Worm (Caenorhabditis elegans) whole organism, early embryonic: Measurements from ENCODE around the gene nlp-25.
A peak's percentile ranks its signal among the peaks of the same experiment; 100 is the strongest.

Experiments used
- B0310.2 ChIP-seq: sonication (generic microtip); optimal IDR thresholded peaks from 2 replicates; lab custom pipeline; 2016; ENCODE audit warnings: mild to moderate bottlenecking, missing genetic modification characterization, missing compliant biosample characterization
- F13C5.2 ChIP-seq: sonication (generic microtip); optimal IDR thresholded peaks from 2 replicates; lab custom pipeline; 2017; ENCODE audit warnings: mild to moderate bottlenecking, missing genetic modification characterization, inconsistent platforms, missing compliant biosample characterization
- aly-1 ChIP-seq: sonication (generic microtip); optimal IDR thresholded peaks from 2 replicates; lab custom pipeline; 2016; ENCODE audit warnings: missing genetic modification characterization, missing compliant biosample characterization
- ama-1 ChIP-seq: fragments of 150-350 bp; optimal IDR thresholded peaks from 2 replicates; lab custom pipeline; 2014
- ceh-13 ChIP-seq: fragments of 200-800 bp; sonication (Bioruptor generic); optimal IDR thresholded peaks from 2 replicates; lab custom pipeline; 2018; ENCODE audit warnings: mild to moderate bottlenecking, missing genetic modification characterization, missing compliant biosample characterization
- ceh-36 ChIP-seq: sonication (generic microtip); optimal IDR thresholded peaks from 2 replicates; lab custom pipeline; 2016; ENCODE audit warnings: missing genetic modification characterization, inconsistent platforms, missing compliant biosample characterization
- ets-7 ChIP-seq: sonication (generic microtip); optimal IDR thresholded peaks from 2 replicates; lab custom pipeline; 2016; ENCODE audit warnings: missing genotype, missing genetic modification characterization, missing compliant biosample characterization
- flt-1 ChIP-seq: fragments of 200-800 bp; sonication (Bioruptor generic); IDR thresholded peaks from 2 replicates; pipeline ENCODE4 v1.3.6; 2022; ENCODE audit warnings: missing genetic modification characterization, missing compliant biosample characterization
- hmbx-1 ChIP-seq: sonication (generic microtip); optimal IDR thresholded peaks from 2 replicates; lab custom pipeline; 2016; ENCODE audit warnings: mild to moderate bottlenecking, missing genetic modification characterization, missing compliant biosample characterization
- hmg-4 ChIP-seq: fragments of 200-800 bp; sonication (Bioruptor generic); optimal IDR thresholded peaks from 2 replicates; lab custom pipeline; 2018; ENCODE audit warnings: mild to moderate bottlenecking, missing genetic modification characterization, missing compliant biosample characterization
- hnd-1 ChIP-seq: sonication (generic microtip); optimal IDR thresholded peaks from 2 replicates; lab custom pipeline; 2016; ENCODE audit warnings: missing genetic modification characterization, missing compliant biosample characterization
- pes-1 ChIP-seq: fragments of 200-800 bp; sonication (Bioruptor generic); IDR thresholded peaks from 2 replicates; pipeline ENCODE4 v1.3.6; 2022; ENCODE audit warnings: missing genetic modification reagents, missing genetic modification characterization, missing compliant biosample characterization
- scrt-1 ChIP-seq: fragments of 200-800 bp; sonication (Bioruptor generic); IDR thresholded peaks from 2 replicates; pipeline ENCODE4 v1.3.6; 2022; ENCODE audit warnings: missing genetic modification characterization, missing compliant biosample characterization
- sea-1 ChIP-seq: fragments of 200-800 bp; sonication (Bioruptor generic); conservative IDR thresholded peaks from 2 replicates; pipeline ENCODE4 v1.3.6; 2022; ENCODE audit warnings: missing genetic modification characterization, missing compliant biosample characterization
- tbx-11 ChIP-seq: fragments of 200-800 bp; sonication (Bioruptor generic); IDR thresholded peaks from 2 replicates; pipeline ENCODE4 v1.3.6; 2022; ENCODE audit warnings: missing genetic modification characterization, missing compliant biosample characterization
- tbx-37 ChIP-seq: fragments of 200-800 bp; sonication (Bioruptor generic); conservative IDR thresholded peaks from 2 replicates; pipeline ENCODE4 v1.3.6; 2022; ENCODE audit warnings: missing genetic modification reagents, missing genetic modification characterization, missing compliant biosample characterization
- tra-4 ChIP-seq: sonication (generic microtip); optimal IDR thresholded peaks from 2 replicates; lab custom pipeline; 2017; ENCODE audit warnings: missing genetic modification characterization, missing compliant biosample characterization

Gene nlp-25

DNA sequence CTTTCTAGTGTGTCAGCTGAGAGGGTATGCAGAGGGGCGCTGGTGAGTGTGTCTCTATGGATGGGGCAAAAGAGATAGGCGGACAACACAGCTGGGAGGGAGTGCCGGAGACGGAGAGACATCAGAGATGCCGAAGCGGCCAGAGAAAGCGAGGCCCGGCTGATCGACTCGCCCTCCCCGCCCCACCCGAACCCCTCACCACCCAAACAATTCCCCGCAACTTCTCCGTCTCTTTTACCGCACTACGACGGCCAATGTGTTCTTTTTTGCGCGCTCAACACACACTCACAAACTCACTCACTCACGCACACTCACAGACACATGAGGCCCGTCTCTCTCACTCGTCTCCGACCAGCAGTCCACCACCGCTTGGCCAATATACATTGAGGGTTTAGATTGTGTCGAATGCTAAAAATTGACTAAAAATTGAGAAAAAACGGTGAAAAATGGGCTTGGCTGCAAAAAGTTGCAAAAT, 16.5 kb downstream of the nlp-25 start, which contains the start of gene Y43F8C.3:
Gene Y43F8C.3 (minus strand): TSS at position 187 of the 475 bp plus-strand sequence.
- no peak for TF ChIP-seq hmbx-1 (tag; lab: Kevin White, UChicago)
- TF ChIP-seq ets-7 (tag; lab: Kevin White, UChicago), result no peak
- TF ChIP-seq aly-1 (tag; lab: Kevin White, UChicago), result no peak
- no peak for TF ChIP-seq ceh-36 (tag; lab: Kevin White, UChicago)
- no peak for TF ChIP-seq ama-1 (lab: Kevin White, UChicago)
- TF ChIP-seq ceh-13 (GFP tag; lab: Kevin White, UChicago), result no peak
- TF ChIP-seq pes-1 (GFP tag; lab: Robert Waterston, UW), result no peak
- TF ChIP-seq tbx-11 (GFP tag; lab: Robert Waterston, UW), result no peak
- no peak for TF ChIP-seq tbx-37 (GFP tag; lab: Robert Waterston, UW)
- 0 out of 2 replicates have a peak, but pooled peaks have one; percentile 41 for TF ChIP-seq sea-1 (GFP tag; lab: Robert Waterston, UW)
- peak; percentile 73 for TF ChIP-seq hmg-4 (GFP tag; lab: Kevin White, UChicago)
- TF ChIP-seq hnd-1 (tag; lab: Kevin White, UChicago), result no peak
- TF ChIP-seq scrt-1 (GFP tag; lab: Robert Waterston, UW), result no peak; the same call in 1 of the 2 replicates
- TF ChIP-seq B0310.2 (tag; lab: Kevin White, UChicago), result no peak
- TF ChIP-seq tra-4 (tag; lab: Kevin White, UChicago), result no peak
- peak; percentile 18; the same call in 1 of the 2 replicates for TF ChIP-seq flt-1 (GFP tag; lab: Robert Waterston, UW)
- peak; percentile 26 for TF ChIP-seq F13C5.2

DNA sequence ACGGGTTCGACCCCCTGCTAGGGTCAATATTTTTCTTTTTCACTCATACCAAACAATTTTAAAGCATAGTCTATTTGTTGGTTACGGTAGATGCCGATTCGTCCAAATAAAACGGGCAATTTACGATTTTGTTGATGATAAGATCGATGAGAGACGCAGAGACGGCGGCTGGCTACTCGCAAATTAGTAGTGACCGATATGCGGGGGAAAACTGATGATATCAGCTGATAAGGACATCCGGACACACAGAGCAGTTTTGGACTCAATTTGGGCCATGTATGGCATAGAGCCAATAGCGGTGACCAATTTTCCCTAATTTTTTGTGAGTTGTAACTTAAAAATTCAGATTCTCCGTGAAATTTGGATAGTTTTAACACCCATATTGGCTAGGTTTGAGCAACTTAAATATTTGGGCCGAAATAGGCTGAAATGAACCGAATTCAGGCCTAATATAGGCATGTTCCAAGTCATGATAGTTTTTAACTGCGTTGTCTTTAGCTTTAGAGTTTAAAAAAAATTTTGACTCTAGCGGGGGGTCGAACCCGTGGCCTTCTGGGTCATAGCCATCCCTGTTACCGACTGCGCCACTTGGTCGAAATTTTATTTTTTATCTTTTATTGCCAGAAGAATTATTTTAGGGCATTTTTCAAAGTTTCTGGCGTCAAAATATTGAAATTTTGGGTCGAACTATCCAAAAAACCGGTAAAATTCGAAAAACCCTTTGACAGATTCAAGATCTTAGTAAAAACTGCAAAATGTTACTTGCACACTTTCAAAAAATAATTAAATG, 17.7 kb downstream of the nlp-25 start:
- TF ChIP-seq F13C5.2 (no peak), B0310.2 (tag; lab: Kevin White, UChicago) (no peak)

DNA sequence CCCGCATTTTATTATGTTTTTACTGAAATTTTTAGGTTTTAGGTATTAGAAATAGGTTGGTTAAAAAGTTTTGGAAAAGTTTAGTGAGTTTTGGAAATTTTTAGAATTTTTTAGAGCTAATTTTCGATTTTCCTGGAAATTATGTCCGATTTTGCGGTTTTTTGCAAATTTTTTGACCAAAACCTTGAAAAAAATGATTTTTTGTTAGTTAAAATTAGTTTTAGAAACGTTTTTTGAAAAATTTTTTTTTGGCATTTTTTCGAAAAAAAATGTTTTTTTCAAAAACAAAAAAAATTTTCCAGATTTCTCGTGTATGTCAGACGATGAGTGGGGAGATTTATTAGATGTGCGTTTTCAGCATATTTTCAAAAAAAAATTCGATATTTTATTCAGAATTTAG, 18.8 kb downstream of the nlp-25 start, which contains the start of gene dyf-19:
Gene dyf-19 (plus strand): TSS at position 301 of the 400 bp plus-strand sequence.
- TF ChIP-seq ets-7 (tag; lab: Kevin White, UChicago), result no peak
- no peak for TF ChIP-seq scrt-1 (GFP tag; lab: Robert Waterston, UW)
- TF ChIP-seq tbx-37 (GFP tag; lab: Robert Waterston, UW), result no peak
- no peak for TF ChIP-seq aly-1 (tag; lab: Kevin White, UChicago)
- TF ChIP-seq B0310.2 (tag; lab: Kevin White, UChicago), result no peak
- TF ChIP-seq F13C5.2, result no peak
- no peak for TF ChIP-seq pes-1 (GFP tag; lab: Robert Waterston, UW)
- no peak for TF ChIP-seq flt-1 (GFP tag; lab: Robert Waterston, UW)
- no peak for TF ChIP-seq tra-4 (tag; lab: Kevin White, UChicago)
- TF ChIP-seq hmg-4 (GFP tag; lab: Kevin White, UChicago), result no peak

DNA sequence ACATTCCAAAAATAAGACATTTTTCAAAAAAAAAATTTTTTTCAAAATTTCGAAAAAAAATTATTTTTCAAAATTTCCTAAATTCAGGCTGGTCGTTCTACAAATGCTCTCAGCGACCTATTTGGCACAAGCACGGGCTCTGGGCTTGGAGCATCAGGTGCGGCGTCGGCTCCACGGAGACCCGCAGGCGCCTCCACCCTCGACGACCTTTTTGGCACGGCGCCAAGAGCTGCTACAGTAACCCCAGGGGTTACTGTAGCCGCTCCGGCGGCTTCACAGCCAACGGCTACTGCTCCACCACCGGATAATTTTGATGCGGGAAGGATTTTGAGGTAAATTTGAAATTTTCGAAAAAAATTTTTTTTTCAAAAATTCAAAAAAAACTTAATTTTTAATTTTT, 19.7 kb downstream of the nlp-25 start:
- TF ChIP-seq F13C5.2, result no peak
- TF ChIP-seq hmbx-1 (tag; lab: Kevin White, UChicago), result no peak
- TF ChIP-seq tbx-11 (GFP tag; lab: Robert Waterston, UW), result no peak
- no peak for TF ChIP-seq ceh-13 (GFP tag; lab: Kevin White, UChicago)
- TF ChIP-seq scrt-1 (GFP tag; lab: Robert Waterston, UW), result no peak
- no peak for TF ChIP-seq flt-1 (GFP tag; lab: Robert Waterston, UW)
- TF ChIP-seq ets-7 (tag; lab: Kevin White, UChicago), result no peak

DNA sequence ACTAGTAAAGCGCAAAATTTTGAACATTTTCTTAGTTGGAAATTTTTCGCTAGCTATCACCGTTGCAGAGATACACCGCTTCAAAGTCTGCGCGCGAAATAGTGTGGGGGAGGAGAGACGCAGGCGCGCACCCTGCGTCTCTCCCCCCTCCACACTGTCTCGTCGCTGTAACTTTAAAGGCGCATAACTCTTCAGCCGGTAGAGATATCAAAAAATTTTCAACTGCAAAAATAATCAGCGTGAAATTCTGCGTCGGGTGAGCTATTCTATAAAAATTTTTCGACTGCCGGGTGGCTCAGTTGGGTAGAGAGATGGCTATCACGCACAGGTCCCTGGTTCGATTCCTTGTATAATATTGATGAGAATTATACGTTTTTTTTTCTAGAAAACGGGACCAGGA, 23.6 kb downstream of the nlp-25 start:
- TF ChIP-seq pes-1 (GFP tag; lab: Robert Waterston, UW) (peak; percentile 53), hmg-4 (GFP tag; lab: Kevin White, UChicago) (peak; percentile 37), F13C5.2 (no peak)

DNA sequence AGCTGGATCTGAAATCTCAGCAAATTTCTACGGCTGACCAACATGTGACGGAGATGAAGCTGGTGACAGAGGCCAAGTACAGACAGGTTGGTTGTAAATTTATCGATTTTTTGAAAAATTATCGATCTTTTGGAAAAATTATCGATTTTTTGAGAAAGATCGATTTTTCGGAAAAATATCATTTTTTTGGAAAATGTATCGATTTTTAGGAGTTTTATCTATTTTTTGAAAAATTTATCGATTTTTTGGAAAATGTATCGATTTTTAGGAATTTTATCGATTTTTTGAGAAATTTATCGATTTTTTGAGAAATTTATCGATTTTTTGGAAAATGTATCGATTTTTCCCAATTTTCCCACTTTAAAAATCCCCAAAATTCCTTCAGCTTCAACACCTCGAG, 24.0 kb downstream of the nlp-25 start:
- TF ChIP-seq hnd-1 (tag; lab: Kevin White, UChicago), result no peak
- no peak for TF ChIP-seq ets-7 (tag; lab: Kevin White, UChicago)
- no peak for TF ChIP-seq scrt-1 (GFP tag; lab: Robert Waterston, UW)
- no peak for TF ChIP-seq hmbx-1 (tag; lab: Kevin White, UChicago)
- TF ChIP-seq tbx-11 (GFP tag; lab: Robert Waterston, UW), result no peak
- TF ChIP-seq hmg-4 (GFP tag; lab: Kevin White, UChicago), result no peak
- no peak for TF ChIP-seq B0310.2 (tag; lab: Kevin White, UChicago)
- TF ChIP-seq pes-1 (GFP tag; lab: Robert Waterston, UW), result no peak
- no peak for TF ChIP-seq ama-1 (lab: Kevin White, UChicago)
- no peak for TF ChIP-seq sea-1 (GFP tag; lab: Robert Waterston, UW)
- no peak for TF ChIP-seq tra-4 (tag; lab: Kevin White, UChicago)
- no peak for TF ChIP-seq ceh-13 (GFP tag; lab: Kevin White, UChicago)
- no peak for TF ChIP-seq tbx-37 (GFP tag; lab: Robert Waterston, UW)
- no peak for TF ChIP-seq F13C5.2
- no peak for TF ChIP-seq flt-1 (GFP tag; lab: Robert Waterston, UW)
- TF ChIP-seq ceh-36 (tag; lab: Kevin White, UChicago), result no peak
- no peak for TF ChIP-seq aly-1 (tag; lab: Kevin White, UChicago)

DNA sequence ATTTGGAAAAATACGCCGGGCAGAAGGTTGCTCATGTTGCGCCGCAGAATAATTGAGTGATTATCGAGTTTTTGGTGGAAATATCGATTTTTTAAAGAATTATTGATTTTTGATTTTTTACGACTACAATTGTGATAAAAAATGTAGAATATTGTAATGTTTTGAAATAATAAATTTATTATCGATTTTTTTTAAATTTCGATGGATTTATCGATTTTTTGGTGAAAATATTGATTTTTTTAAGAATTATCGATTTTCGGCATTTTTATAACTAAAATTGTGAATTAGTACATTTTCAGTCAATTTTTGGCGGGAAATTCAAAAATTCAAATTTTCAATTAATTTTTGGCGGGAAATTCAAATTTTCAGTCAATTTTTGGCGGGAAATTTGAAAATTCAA, 24.6 kb downstream of the nlp-25 start:
- TF ChIP-seq ama-1 (lab: Kevin White, UChicago) (no peak), ceh-36 (tag; lab: Kevin White, UChicago) (no peak), pes-1 (GFP tag; lab: Robert Waterston, UW) (no peak), hmbx-1 (tag; lab: Kevin White, UChicago) (no peak), tbx-11 (GFP tag; lab: Robert Waterston, UW) (no peak), ets-7 (tag; lab: Kevin White, UChicago) (no peak), B0310.2 (tag; lab: Kevin White, UChicago) (no peak), F13C5.2 (no peak)
